Worm (Caenorhabditis elegans) whole organism, young adult: ENCODE data around the gene Y75B8A.19.

ENCODE experiments used
- F23B12.7 ChIP-seq: sonication (generic microtip); optimal IDR thresholded peaks from 2 replicates; lab custom pipeline; 2017; ENCODE audit warnings: missing genetic modification characterization, mild to moderate bottlenecking, missing compliant biosample characterization, antibody characterized with exemption, moderate library complexity; ENCODE audit not compliant: insufficient read depth
- F57A8.1 ChIP-seq: fragments of 200-800 bp; sonication (Bioruptor generic); optimal IDR thresholded peaks from 2 replicates; lab custom pipeline; 2018; ENCODE audit warnings: mild to moderate bottlenecking, missing genetic modification characterization, moderate library complexity, missing compliant biosample characterization
- F57C9.4 ChIP-seq: sonication (generic microtip); optimal IDR thresholded peaks from 2 replicates; lab custom pipeline; 2017; ENCODE audit warnings: mild to moderate bottlenecking, missing genetic modification characterization, missing compliant biosample characterization
- T07F8.4 ChIP-seq: sonication (generic microtip); optimal IDR thresholded peaks from 2 replicates; lab custom pipeline; 2016; ENCODE audit warnings: mild to moderate bottlenecking, missing genetic modification characterization, moderate library complexity, missing compliant biosample characterization
- ama-1 ChIP-seq, 3 experiments: fragments of 150-350 bp in 1 of 3; sonication (generic microtip) in 2 of 3; optimal IDR thresholded peaks; 2 replicates each; lab custom pipeline; 2014 to 2018; ENCODE audit warnings: missing biosample characterization in 2 of 3, missing genetic modification characterization in 2 of 3, missing genetic modification reagents in 2 of 3
- ccch-3 ChIP-seq: fragments of 200-800 bp; sonication (Bioruptor generic); optimal IDR thresholded peaks from 2 replicates; lab custom pipeline; 2018; ENCODE audit warnings: mild to moderate bottlenecking, missing genetic modification characterization, missing compliant biosample characterization
- dpl-1 ChIP-seq: fragments of 150-350 bp; optimal IDR thresholded peaks from 2 replicates; lab custom pipeline; 2014; ENCODE audit warnings: missing biosample characterization, missing genetic modification reagents, missing genetic modification characterization
- ekl-4 ChIP-seq: fragments of 200-800 bp; sonication (Bioruptor generic); IDR thresholded peaks from 2 replicates; pipeline ENCODE4 v1.3.6; 2022; ENCODE audit warnings: missing genetic modification reagents, missing genetic modification characterization, missing compliant biosample characterization
- fkh-3 ChIP-seq: sonication (generic microtip); optimal IDR thresholded peaks from 2 replicates; lab custom pipeline; 2016; ENCODE audit warnings: mild to moderate bottlenecking, missing genetic modification characterization, missing compliant biosample characterization
- hsf-1 ChIP-seq: fragments of 200-800 bp; sonication (Bioruptor generic); IDR thresholded peaks from 2 replicates; pipeline ENCODE4 v1.3.6; 2022; ENCODE audit warnings: missing genetic modification reagents, missing genetic modification characterization, missing compliant biosample characterization
- nfya-1 ChIP-seq: sonication (generic microtip); optimal IDR thresholded peaks from 2 replicates; lab custom pipeline; 2017; ENCODE audit warnings: antibody characterized with exemption, missing compliant biosample characterization, missing genetic modification characterization, borderline replicate concordance; ENCODE audit not compliant: insufficient read depth
- nhr-80 ChIP-seq: sonication (generic microtip); optimal IDR thresholded peaks from 2 replicates; lab custom pipeline; 2016; ENCODE audit warnings: missing genetic modification characterization, missing compliant biosample characterization
- pha-4 ChIP-seq: fragments of 150-350 bp; sonication (generic microtip); optimal IDR thresholded peaks from 2 replicates; lab custom pipeline; 2014; ENCODE audit warnings: missing biosample characterization, missing genetic modification reagents, missing genetic modification characterization
- rcor-1 ChIP-seq: fragments of 200-800 bp; sonication (Bioruptor generic); IDR thresholded peaks from 2 replicates; pipeline ENCODE4 v1.3.6; 2022; ENCODE audit warnings: missing genetic modification reagents, missing genetic modification characterization, missing compliant biosample characterization

DNA sequence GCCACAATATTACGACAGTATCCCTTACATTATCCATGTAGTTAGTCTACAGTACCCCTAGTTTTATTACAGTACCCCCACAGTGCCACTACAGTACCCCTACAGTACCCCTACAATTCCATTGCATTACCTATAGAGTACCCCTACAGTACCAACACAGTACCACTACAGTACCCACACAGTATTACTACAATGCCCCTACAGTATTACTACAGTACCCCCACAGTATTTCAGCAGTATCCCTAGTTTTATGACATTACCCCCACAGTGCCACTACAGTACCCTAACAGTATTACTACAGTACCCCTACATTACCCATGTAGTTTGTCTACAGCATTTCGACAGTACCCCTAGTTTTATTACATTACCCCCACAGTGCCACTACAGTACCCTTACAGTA lies 7.1 kb downstream of the Y75B8A.19 start:
- no peak for TF ChIP-seq nfya-1 (tag; lab: Kevin White, UChicago)
- TF ChIP-seq pha-4 (tag; lab: Kevin White, UChicago), result no peak
- no peak for TF ChIP-seq nhr-80 (tag; lab: Kevin White, UChicago)
- TF ChIP-seq ama-1 (optimal IDR thresholded peaks at IDR 0.05; lab: Kevin White, UChicago), result no peak
- TF ChIP-seq ama-1 (GFP tag; optimal IDR thresholded peaks at IDR 0.05; lab: Kevin White, UChicago), result no peak
- TF ChIP-seq fkh-3, result no peak
- no peak for TF ChIP-seq dpl-1
- no peak for TF ChIP-seq T07F8.4 (tag; lab: Kevin White, UChicago)
- no peak for TF ChIP-seq ekl-4 (GFP tag; lab: Robert Waterston, UW)
- TF ChIP-seq rcor-1, result no peak
- TF ChIP-seq F57C9.4 (tag; lab: Kevin White, UChicago), result no peak
- no peak for TF ChIP-seq ccch-3 (GFP tag; lab: Kevin White, UChicago)
- TF ChIP-seq F23B12.7 (tag; lab: Kevin White, UChicago), result no peak
- no peak for TF ChIP-seq hsf-1 (GFP tag; lab: Robert Waterston, UW)
- no peak for TF ChIP-seq F57A8.1 (GFP tag; lab: Kevin White, UChicago)
